Fruit fly (Drosophila melanogaster) whole organism, embryonic: ENCODE results near the gene Ugt37D1.
A peak's percentile ranks its signal among the peaks of the same experiment; 100 is the strongest.

ENCODE experiments used
- ATbp ChIP-seq: fragments of 200-800 bp; sonication (Bioruptor generic); optimal IDR thresholded peaks from 2 replicates; lab custom pipeline; 2017; ENCODE audit warnings: missing biosample characterization, mild to moderate bottlenecking, missing genetic modification characterization, missing genetic modification reagents
- BtbVII ChIP-seq: fragments of 200-800 bp; sonication (Bioruptor generic); optimal IDR thresholded peaks from 3 replicates; lab custom pipeline; 2017; ENCODE audit warnings: missing biosample characterization, mild to moderate bottlenecking, missing genetic modification characterization
- CG10543 ChIP-seq: fragments of 200-800 bp; sonication (Bioruptor generic); optimal IDR thresholded peaks from 3 replicates; lab custom pipeline; 2017; ENCODE audit warnings: missing biosample characterization, mild to moderate bottlenecking, missing genetic modification characterization, moderate library complexity
- CG12236 ChIP-seq: fragments of 200-800 bp; sonication (Bioruptor generic); optimal IDR thresholded peaks from 2 replicates; lab custom pipeline; 2016; ENCODE audit warnings: missing biosample characterization, missing genetic modification characterization
- CG12769 ChIP-seq: fragments of 200-800 bp; sonication (Bioruptor generic); optimal IDR thresholded peaks from 2 replicates; lab custom pipeline; 2019; ENCODE audit warnings: missing biosample characterization, mild to moderate bottlenecking, missing genetic modification characterization, moderate library complexity
- CG14667 ChIP-seq: fragments of 200-800 bp; sonication (Bioruptor generic); IDR thresholded peaks from 2 replicates; pipeline ENCODE4 v1.3.6; 2022; ENCODE audit warnings: missing biosample characterization, missing genetic modification characterization
- CG14965 ChIP-seq: fragments of 200-800 bp; sonication (Bioruptor generic); optimal IDR thresholded peaks from 2 replicates; lab custom pipeline; 2016; ENCODE audit warnings: missing biosample characterization, missing genetic modification characterization, borderline replicate concordance
- CG16779 ChIP-seq: fragments of 200-800 bp; sonication (Bioruptor generic); IDR thresholded peaks from 2 replicates; pipeline ENCODE4 v1.3.6; 2022; ENCODE audit warnings: missing biosample characterization, missing genetic modification characterization
- CG17361 ChIP-seq: fragments of 200-800 bp; sonication (Bioruptor generic); IDR thresholded peaks from 3 replicates; pipeline ENCODE4 v1.3.6; 2022; ENCODE audit warnings: missing biosample characterization, missing genetic modification characterization
- CG18619 ChIP-seq: fragments of 200-800 bp; sonication (Bioruptor generic); optimal IDR thresholded peaks from 3 replicates; lab custom pipeline; 2017; ENCODE audit warnings: missing biosample characterization, mild to moderate bottlenecking, missing genetic modification characterization
- CG31388 ChIP-seq: fragments of 200-800 bp; sonication (Bioruptor generic); optimal IDR thresholded peaks from 2 replicates; lab custom pipeline; 2016; ENCODE audit warnings: missing biosample characterization, missing genetic modification characterization
- CG32767 ChIP-seq: fragments of 200-800 bp; sonication (Bioruptor generic); IDR thresholded peaks from 2 replicates; pipeline ENCODE4 v1.3.6; 2022; ENCODE audit warnings: missing biosample characterization, missing genetic modification characterization
- CG34224 ChIP-seq: fragments of 200-800 bp; sonication (Bioruptor generic); IDR thresholded peaks from 3 replicates; pipeline ENCODE4 v1.3.6; 2022; ENCODE audit warnings: missing biosample characterization, missing genetic modification characterization; ENCODE audit not compliant: partially characterized antibody
- CG8765 ChIP-seq: fragments of 200-800 bp; sonication (Bioruptor generic); IDR thresholded peaks from 2 replicates; pipeline ENCODE4 v1.3.6; 2022; ENCODE audit warnings: missing biosample characterization, missing genetic modification characterization
- Camta ChIP-seq: fragments of 200-800 bp; sonication (Bioruptor generic); optimal IDR thresholded peaks from 2 replicates; lab custom pipeline; 2016; ENCODE audit warnings: missing biosample characterization, missing genetic modification characterization
- CoRest ChIP-seq: fragments of 200-800 bp; sonication (Bioruptor generic); optimal IDR thresholded peaks from 3 replicates; lab custom pipeline; 2018; ENCODE audit warnings: missing biosample characterization, mild to moderate bottlenecking, missing genetic modification characterization, moderate library complexity
- Dfd ChIP-seq, 2 experiments: fragments of >200 bp; optimal IDR thresholded peaks; 2 replicates each; lab custom pipeline; 2017; ENCODE audit warnings: missing biosample characterization in 2 of 2, missing genetic modification characterization in 2 of 2
- Doc3 ChIP-seq: fragments of 200-800 bp; sonication (Bioruptor generic); IDR thresholded peaks from 3 replicates; pipeline ENCODE4 v1.3.6; 2022; ENCODE audit warnings: missing biosample characterization, missing genetic modification characterization; ENCODE audit not compliant: partially characterized antibody
- Drgx ChIP-seq: fragments of 200-800 bp; sonication (Bioruptor generic); IDR thresholded peaks from 2 replicates; pipeline ENCODE4 v1.3.6; 2022; ENCODE audit warnings: missing biosample characterization, missing genetic modification characterization
- ERR ChIP-seq: fragments of 200-800 bp; sonication (Bioruptor generic); optimal IDR thresholded peaks from 2 replicates; lab custom pipeline; 2016; ENCODE audit warnings: missing biosample characterization, missing genetic modification characterization
- HLH4C ChIP-seq: fragments of 200-800 bp; sonication (Bioruptor generic); IDR thresholded peaks from 3 replicates; pipeline ENCODE4 v1.3.6; 2022; ENCODE audit warnings: missing biosample characterization, missing genetic modification characterization; ENCODE audit not compliant: partially characterized antibody
- Hmr ChIP-seq: fragments of 200-800 bp; sonication (Bioruptor generic); optimal IDR thresholded peaks from 3 replicates; lab custom pipeline; 2017; ENCODE audit warnings: mild to moderate bottlenecking, missing biosample characterization, missing genetic modification reagents, missing genetic modification characterization
- Jarid2 ChIP-seq: fragments of 200-800 bp; sonication (Bioruptor generic); optimal IDR thresholded peaks from 3 replicates; lab custom pipeline; 2017; ENCODE audit warnings: mild to moderate bottlenecking, missing biosample characterization, missing genetic modification reagents, missing genetic modification characterization
- Lim3 ChIP-seq: fragments of 200-800 bp; sonication (Bioruptor generic); IDR thresholded peaks from 2 replicates; pipeline ENCODE4 v1.3.6; 2022; ENCODE audit warnings: missing biosample characterization, missing genetic modification characterization
- Max ChIP-seq: fragments of 200-800 bp; sonication (Bioruptor generic); optimal IDR thresholded peaks from 2 replicates; lab custom pipeline; 2016; ENCODE audit warnings: missing biosample characterization, mild to moderate bottlenecking, missing genetic modification characterization
- Pdp1 ChIP-seq, 2 experiments: fragments of 200-800 bp; sonication (Bioruptor generic); optimal IDR thresholded peaks; 3 replicates each; lab custom pipeline; 2016; ENCODE audit warnings: missing biosample characterization in 2 of 2, missing genetic modification characterization in 2 of 2, mild to moderate bottlenecking in 1 of 2, moderate library complexity in 1 of 2
- Spps ChIP-seq: fragments of 200-800 bp; sonication (Bioruptor generic); optimal IDR thresholded peaks from 2 replicates; lab custom pipeline; 2018; ENCODE audit warnings: missing biosample characterization, mild to moderate bottlenecking, missing genetic modification characterization
- Sry-δ ChIP-seq: fragments of 200-800 bp; sonication (Bioruptor generic); optimal IDR thresholded peaks from 2 replicates; lab custom pipeline; 2016; ENCODE audit warnings: missing biosample characterization, missing genetic modification characterization
- Trl ChIP-seq, 3 experiments: fragments of >200 bp in 2 of 3; fragments of 200-800 bp in 1 of 3; sonication (Bioruptor generic) in 1 of 3; optimal IDR thresholded peaks; 2 replicates in 1 of 3; 3 replicates in 2 of 3; lab custom pipeline; 2016 to 2017; ENCODE audit warnings: missing biosample characterization in 1 of 3, missing genetic modification characterization in 1 of 3
- amos ChIP-seq: fragments of 200-800 bp; sonication (Bioruptor generic); IDR thresholded peaks from 2 replicates; pipeline ENCODE4 v1.3.6; 2022; ENCODE audit warnings: missing biosample characterization, missing genetic modification characterization; ENCODE audit not compliant: partially characterized antibody
- aop ChIP-seq: fragments of 200-800 bp; sonication (Bioruptor generic); IDR thresholded peaks from 2 replicates; pipeline ENCODE4 v1.3.6; 2022; ENCODE audit warnings: missing biosample characterization, missing genetic modification characterization
- cg ChIP-seq: fragments of 200-800 bp; sonication (Bioruptor generic); optimal IDR thresholded peaks from 3 replicates; lab custom pipeline; 2019; ENCODE audit warnings: missing biosample characterization, mild to moderate bottlenecking, missing genetic modification characterization, moderate library complexity
- chinmo ChIP-seq: fragments of 200-800 bp; sonication (Bioruptor generic); IDR thresholded peaks from 4 replicates; pipeline ENCODE4 v1.3.6; 2022; ENCODE audit warnings: missing biosample characterization, missing genetic modification characterization; ENCODE audit not compliant: partially characterized antibody
- crc ChIP-seq: fragments of 200-800 bp; sonication (Bioruptor generic); optimal IDR thresholded peaks from 2 replicates; lab custom pipeline; 2016; ENCODE audit warnings: missing biosample characterization, missing genetic modification characterization
- disco-r ChIP-seq: fragments of 200-800 bp; sonication (Bioruptor generic); optimal IDR thresholded peaks from 2 replicates; lab custom pipeline; 2016; ENCODE audit warnings: missing biosample characterization, missing genetic modification characterization
- dm ChIP-seq: fragments of 200-800 bp; sonication (Bioruptor generic); optimal IDR thresholded peaks from 3 replicates; lab custom pipeline; 2016; ENCODE audit warnings: missing biosample characterization, missing genetic modification characterization
- esg ChIP-seq: fragments of 200-800 bp; sonication (Bioruptor generic); conservative IDR thresholded peaks from 2 replicates; pipeline ENCODE4 v1.3.6; 2022; ENCODE audit warnings: missing biosample characterization, missing genetic modification characterization
- eve ChIP-seq, 2 experiments: fragments of >200 bp; optimal IDR thresholded peaks; 2 replicates each; lab custom pipeline; 2017; ENCODE audit warnings: missing biosample characterization in 2 of 2, missing genetic modification characterization in 2 of 2
- fu2 ChIP-seq: fragments of 200-800 bp; sonication (Bioruptor generic); optimal IDR thresholded peaks from 2 replicates; lab custom pipeline; 2016; ENCODE audit warnings: missing biosample characterization, missing genetic modification characterization
- grau ChIP-seq: fragments of 200-800 bp; optimal IDR thresholded peaks from 3 replicates; lab custom pipeline; 2019; ENCODE audit warnings: missing biosample characterization, mild to moderate bottlenecking, missing genetic modification characterization, moderate library complexity
- gt ChIP-seq: fragments of 200-800 bp; sonication (Bioruptor generic); IDR thresholded peaks from 2 replicates; pipeline ENCODE4 v1.3.6; 2022; ENCODE audit warnings: missing biosample characterization, missing genetic modification characterization
- mirr ChIP-seq: fragments of 200-800 bp; sonication (Bioruptor generic); optimal IDR thresholded peaks from 3 replicates; lab custom pipeline; 2018; ENCODE audit warnings: missing biosample characterization, mild to moderate bottlenecking, missing genetic modification characterization
- pho ChIP-seq: fragments of 200-800 bp; sonication (Bioruptor generic); optimal IDR thresholded peaks from 2 replicates; lab custom pipeline; 2016; ENCODE audit warnings: missing biosample characterization, missing genetic modification characterization
- sd ChIP-seq: fragments of 200-800 bp; sonication (Bioruptor generic); optimal IDR thresholded peaks from 3 replicates; lab custom pipeline; 2018; ENCODE audit warnings: missing biosample characterization, mild to moderate bottlenecking, missing genetic modification characterization, moderate library complexity
- sens ChIP-seq: fragments of 200-800 bp; sonication (Bioruptor generic); peaks from one replicate; lab custom pipeline; 2016; ENCODE audit warnings: missing biosample characterization, missing genetic modification characterization
- so ChIP-seq: fragments of 200-800 bp; sonication (Bioruptor generic); IDR thresholded peaks from 3 replicates; pipeline ENCODE4 v1.3.6; 2022; ENCODE audit warnings: missing biosample characterization, missing genetic modification characterization
- stwl ChIP-seq: fragments of 200-800 bp; sonication (Bioruptor generic); optimal IDR thresholded peaks from 3 replicates; lab custom pipeline; 2018; ENCODE audit warnings: missing biosample characterization, mild to moderate bottlenecking, missing genetic modification characterization, moderate library complexity
- tgo ChIP-seq: fragments of 200-800 bp; sonication (Bioruptor generic); IDR thresholded peaks from 3 replicates; pipeline ENCODE4 v1.3.6; 2022; ENCODE audit warnings: missing biosample characterization, missing genetic modification characterization
- zen ChIP-seq: fragments of 200-800 bp; sonication (Bioruptor generic); optimal IDR thresholded peaks from 3 replicates; lab custom pipeline; 2018; ENCODE audit warnings: missing biosample characterization, mild to moderate bottlenecking, missing genetic modification characterization, moderate library complexity

Ugt37D1 gene

dm6 chr2L:16754074-16754473 is 44.8 kb upstream of the Ugt37D1 start, which contains the start of gene yellow-b (continued):
- TF ChIP-seq BtbVII (GFP tag; lab: Kevin White, UChicago) (no peak), Trl (optimal IDR thresholded peaks at IDR 0.05; lab: Kevin White, UChicago) (peak; percentile 14 to 21), Trl (GFP tag; optimal IDR thresholded peaks at IDR 0.05; lab: Kevin White, UChicago) (no peak), sd (tag; lab: Kevin White, UChicago) (peak; percentile 98), stwl (tag; lab: Kevin White, UChicago) (no peak), mirr (no peak), Hmr (no peak), CG14667 (GFP tag; lab: Robert Waterston, UW) (no peak), Camta (GFP tag; lab: Kevin White, UChicago) (no peak), crc (GFP tag; lab: Kevin White, UChicago) (no peak), amos (GFP tag; lab: Robert Waterston, UW) (0 out of 2 replicates have a peak, but pooled peaks have one; percentile 9), tgo (GFP tag; lab: Robert Waterston, UW) (no peak), Doc3 (no peak), CG12236 (GFP tag; lab: Kevin White, UChicago) (no peak), Jarid2 (GFP tag; lab: Kevin White, UChicago) (no peak), esg (GFP tag; lab: Robert Waterston, UW) (no peak), CG34224 (0 out of 3 replicates have a peak, but pooled peaks have one; percentile 20), CG18619 (GFP tag; lab: Kevin White, UChicago) (no peak), CG14965 (GFP tag; lab: Kevin White, UChicago) (no peak), Max (no peak), aop (GFP tag; lab: Robert Waterston, UW) (no peak), ATbp (GFP tag; lab: Kevin White, UChicago) (no peak), pho (GFP tag; lab: Kevin White, UChicago) (no peak), so (no peak), Drgx (GFP tag; lab: Robert Waterston, UW) (no peak), zen (tag; lab: Kevin White, UChicago) (no peak), gt (GFP tag; lab: Robert Waterston, UW) (no peak), Spps (tag; lab: Kevin White, UChicago) (no peak), chinmo (GFP tag; lab: Robert Waterston, UW) (peak; percentile 69; the same call in 1 of the 4 replicates), disco-r (GFP tag; lab: Kevin White, UChicago) (no peak), HLH4C (GFP tag; lab: Robert Waterston, UW) (no peak), Sry-δ (no peak), CG16779 (GFP tag; lab: Robert Waterston, UW) (no peak), dm (no peak), Dfd (GFP tag; optimal IDR thresholded peaks at IDR 0.05; lab: Kevin White, UChicago) (no peak), CG31388 (GFP tag; lab: Kevin White, UChicago) (no peak), fu2 (GFP tag; lab: Kevin White, UChicago) (no peak)
- TF ChIP-seq, all 482 proteins: peak for 11

- TF ChIP-seq ERR (GFP tag; lab: Kevin White, UChicago): no peak
- TF ChIP-seq cg: peak; percentile 45
- TF ChIP-seq CoRest: no peak
- TF ChIP-seq Pdp1 (GFP tag; optimal IDR thresholded peaks at IDR 0.05; lab: Kevin White, UChicago): peak in 1 of 2 experiments; percentile 6
- peak; percentile 68 for TF ChIP-seq CG12769 (tag; lab: Kevin White, UChicago)
- peak; percentile 35; the same call in 1 of the 2 replicates for TF ChIP-seq Drgx (GFP tag; lab: Robert Waterston, UW)
- TF ChIP-seq CG17361 (GFP tag; lab: Robert Waterston, UW): 0 out of 3 replicates have a peak, but pooled peaks have one; percentile 14
- peak; percentile 59 for TF ChIP-seq CG10543 (GFP tag; lab: Kevin White, UChicago)
- TF ChIP-seq sens: peak; percentile 15
- TF ChIP-seq CG32767 (GFP tag; lab: Robert Waterston, UW): 0 out of 2 replicates have a peak, but pooled peaks have one; percentile 17
- no peak for TF ChIP-seq CG8765 (GFP tag; lab: Robert Waterston, UW)
- TF ChIP-seq eve (GFP tag; optimal IDR thresholded peaks at IDR 0.05; lab: Kevin White, UChicago): no peak
- TF ChIP-seq Lim3: no peak
- TF ChIP-seq grau: peak; percentile 4
Measured at dm6 chr2L:16760504-16761417, 38.1 kb upstream of the Ugt37D1 start, which contains the start of gene ppk17. Gene ppk17, minus strand, starts transcription at chr2L:16760554.
